Fruit fly (Drosophila melanogaster): ENCODE results near the gene nsl1.

The nsl1 gene

DNA sequence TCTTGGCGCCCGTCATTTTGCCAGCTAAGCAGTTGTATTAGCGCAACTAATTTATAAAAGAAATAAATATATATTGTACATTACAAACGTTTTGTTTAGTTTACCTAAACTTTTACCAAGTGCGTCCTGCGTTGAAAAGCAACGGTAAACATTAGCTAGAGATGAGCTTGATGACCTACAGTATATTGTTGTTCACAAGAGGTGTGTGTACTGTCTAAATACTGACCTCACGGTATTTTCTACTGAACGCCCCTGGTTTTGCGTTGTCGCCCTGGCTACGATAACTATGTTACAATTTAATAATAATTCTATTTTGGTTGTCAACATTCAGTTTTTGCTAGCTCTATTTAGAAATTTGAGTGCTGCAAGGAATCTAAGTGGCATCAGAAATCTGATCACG is 1.2 kb upstream of the nsl1 start, which contains the start of gene Acyp2 (continued):
- TF ChIP-seq wek (GFP tag; optimal IDR thresholded peaks at IDR 0.05) (no peak), lbe (GFP tag; optimal IDR thresholded peaks at IDR 0.05) (no peak), Meics (GFP tag; optimal IDR thresholded peaks at IDR 0.05) (no peak), shn (GFP tag; optimal IDR thresholded peaks at IDR 0.05) (peak; percentile 8), CG12104 (GFP tag; optimal IDR thresholded peaks at IDR 0.05) (no peak), CTCF (GFP tag; optimal IDR thresholded peaks at IDR 0.05) (peak; percentile 16), CG14710 (tag; optimal IDR thresholded peaks at IDR 0.05) (peak; percentile 47), lmd (GFP tag; IDR thresholded peaks at IDR 0.05) (no peak), jumu (GFP tag; optimal IDR thresholded peaks at IDR 0.05) (peak; percentile 8), CG10654 (GFP tag; optimal IDR thresholded peaks at IDR 0.05) (no peak), Dek (tag; optimal IDR thresholded peaks at IDR 0.05) (no peak), rib (GFP tag; IDR thresholded peaks at IDR 0.05) (no peak), Dp (GFP tag; optimal IDR thresholded peaks at IDR 0.05) (peak; percentile 53), CG2875 (GFP tag; optimal IDR thresholded peaks at IDR 0.05) (no peak), CG18764 (GFP tag; optimal IDR thresholded peaks at IDR 0.05) (no peak), bbx (GFP tag; IDR thresholded peaks at IDR 0.05; ENCODE audit: partially characterized antibody) (peak; percentile 60), Oli (tag; optimal IDR thresholded peaks at IDR 0.05) (no peak), tgo (GFP tag; IDR thresholded peaks at IDR 0.05) (no peak; the same call in 2 of the 3 replicates), ab (GFP tag; optimal IDR thresholded peaks at IDR 0.05) (no peak), CG3281 (GFP tag; optimal IDR thresholded peaks at IDR 0.05) (peak; percentile 49), vnd (GFP tag; IDR thresholded peaks at IDR 0.05; ENCODE audit: partially characterized antibody) (no peak), her (GFP tag; optimal IDR thresholded peaks at IDR 0.05) (no peak), CG15479 (GFP tag; optimal IDR thresholded peaks at IDR 0.05) (no peak), MBD-R2 (GFP tag; IDR thresholded peaks at IDR 0.05) (peak; percentile 88), pum (GFP tag; optimal IDR thresholded peaks at IDR 0.05) (peak; percentile 23), CG31388 (GFP tag; optimal IDR thresholded peaks at IDR 0.05) (no peak), CG9817 (tag; optimal IDR thresholded peaks at IDR 0.05) (peak; percentile 0), Aef1 (GFP tag; IDR thresholded peaks at IDR 0.05) (no peak), Ptx1 (GFP tag; IDR thresholded peaks at IDR 0.05) (peak; percentile 16; the same call in 1 of the 2 replicates), CoRest (tag; optimal IDR thresholded peaks at IDR 0.05) (peak; percentile 48), twi (tag; optimal IDR thresholded peaks at IDR 0.05) (no peak), Hand (GFP tag; optimal IDR thresholded peaks at IDR 0.05) (no peak), CG6272 (GFP tag; IDR thresholded peaks at IDR 0.05) (no peak), CG3163 (GFP tag; optimal IDR thresholded peaks at IDR 0.05) (no peak), otp (GFP tag; IDR thresholded peaks at IDR 0.05) (no peak), B-H2 (GFP tag; optimal IDR thresholded peaks at IDR 0.05) (peak; percentile 0), ftz-f1 (GFP tag; optimal IDR thresholded peaks at IDR 0.05) (no peak), Bdp1 (GFP tag; optimal IDR thresholded peaks at IDR 0.05) (peak; percentile 17), stc (GFP tag; IDR thresholded peaks at IDR 0.05) (no peak), z (GFP tag; IDR thresholded peaks at IDR 0.05) (no peak), CG7357 (GFP tag; IDR thresholded peaks at IDR 0.05) (no peak), Hr3 (GFP tag; optimal IDR thresholded peaks at IDR 0.05) (peak; percentile 10), psq (GFP tag; optimal IDR thresholded peaks at IDR 0.05) (no peak), zen (tag; optimal IDR thresholded peaks at IDR 0.05) (no peak), chm (GFP tag; IDR thresholded peaks at IDR 0.05) (no peak), CG14667 (GFP tag; IDR thresholded peaks at IDR 0.05) (no peak), CG13123 (GFP tag; optimal IDR thresholded peaks at IDR 0.05) (no peak), CG18262 (tag; optimal IDR thresholded peaks at IDR 0.05) (no peak), CG3847 (GFP tag; IDR thresholded peaks at IDR 0.05) (peak; percentile 25; the same call in 1 of the 2 replicates), CG15514 (GFP tag; optimal IDR thresholded peaks at IDR 0.05) (peak; percentile 76), Nf-YB (GFP tag; optimal IDR thresholded peaks at IDR 0.05) (no peak), aop (GFP tag; IDR thresholded peaks at IDR 0.05) (no peak), gro (GFP tag; optimal IDR thresholded peaks at IDR 0.05) (no peak)
